Fruit fly (Drosophila melanogaster) whole organism, wandering third instar larva: Measurements from ENCODE around the gene CG42818.

Experiments used
- CG32264 ChIP-seq: fragments of 200-800 bp; sonication (Bioruptor generic); optimal IDR thresholded peaks from 2 replicates; lab custom pipeline; 2016; ENCODE audit warnings: missing biosample characterization, missing genetic modification characterization
- GATAd ChIP-seq: sonication (Bioruptor generic); optimal IDR thresholded peaks from 2 replicates; lab custom pipeline; 2016; ENCODE audit warnings: missing biosample characterization, missing genetic modification characterization
- Vsx2 ChIP-seq: fragments of 200-300, 225-300 bp; sonication (Bioruptor generic); optimal IDR thresholded peaks from 2 replicates; lab custom pipeline; 2018; ENCODE audit warnings: missing biosample characterization, missing genetic modification characterization; ENCODE audit not compliant: partially characterized antibody
- br ChIP-seq: fragments of 200-800 bp; sonication (Bioruptor generic); optimal IDR thresholded peaks from 2 replicates; lab custom pipeline; 2016; ENCODE audit warnings: missing biosample characterization, missing genetic modification characterization
- brk ChIP-seq: fragments of 200-800 bp; sonication (Bioruptor generic); optimal IDR thresholded peaks from 2 replicates; lab custom pipeline; 2016; ENCODE audit warnings: missing biosample characterization, mild to moderate bottlenecking, missing genetic modification characterization
- foxo ChIP-seq, 2 experiments: fragments of 200-800 bp; sonication (Bioruptor generic); optimal IDR thresholded peaks; 2 replicates in 1 of 2; 3 replicates in 1 of 2; lab custom pipeline; 2016 to 2017; ENCODE audit warnings: missing biosample characterization in 2 of 2, missing genetic modification characterization in 2 of 2
- h ChIP-seq: fragments of 200-800 bp; sonication (Bioruptor generic); optimal IDR thresholded peaks from 3 replicates; lab custom pipeline; 2016; ENCODE audit warnings: missing biosample characterization, mild to moderate bottlenecking, missing genetic modification characterization
- psq ChIP-seq: fragments of 200-800 bp; sonication (Bioruptor generic); optimal IDR thresholded peaks from 3 replicates; lab custom pipeline; 2017; ENCODE audit warnings: missing biosample characterization, mild to moderate bottlenecking, missing genetic modification characterization, moderate library complexity
- sv ChIP-seq: fragments of 200-800 bp; sonication (Bioruptor generic); optimal IDR thresholded peaks from 3 replicates; lab custom pipeline; 2016; ENCODE audit warnings: missing biosample characterization, missing genetic modification characterization

DNA sequence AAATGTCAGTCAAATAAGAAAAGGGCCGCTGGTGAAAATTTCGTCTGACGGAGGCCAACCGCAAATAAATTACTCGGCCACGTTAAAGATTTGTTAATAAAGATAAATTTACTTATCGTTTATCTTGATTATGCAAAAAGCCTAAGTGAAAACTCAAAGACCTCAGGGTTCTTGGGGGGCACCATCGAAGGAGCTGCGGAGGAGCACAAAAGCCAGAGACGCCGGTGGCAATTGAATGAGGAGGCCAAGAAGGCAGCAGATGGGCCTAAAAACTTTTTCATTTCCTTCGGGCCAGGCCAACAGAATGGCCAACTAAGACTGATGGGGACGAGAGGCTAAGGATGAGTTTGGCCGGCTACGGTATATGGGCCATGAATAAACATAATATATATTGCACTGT is 25.4 kb upstream of the CG42818 start:
- no peak for TF ChIP-seq foxo (GFP tag; optimal IDR thresholded peaks at IDR 0.05; lab: Kevin White, UChicago)
- no peak for TF ChIP-seq sv (GFP tag; lab: Kevin White, UChicago)
- TF ChIP-seq psq (GFP tag; lab: Kevin White, UChicago): no peak
- TF ChIP-seq br (GFP tag; lab: Kevin White, UChicago): no peak
- no peak for TF ChIP-seq brk (GFP tag; lab: Kevin White, UChicago)
- TF ChIP-seq CG32264 (GFP tag; lab: Kevin White, UChicago): no peak
- TF ChIP-seq GATAd (GFP tag; lab: Kevin White, UChicago): no peak
- no peak for TF ChIP-seq h (GFP tag; lab: Kevin White, UChicago)
- no peak for TF ChIP-seq Vsx2 (GFP tag; lab: Kevin White, UChicago)
